Worm (Caenorhabditis elegans) whole organism, young adult: ENCODE measurements around the gene F59E12.17.

Source experiments
- B0019.2 ChIP-seq: fragments of 200-800 bp; sonication (Bioruptor generic); conservative IDR thresholded peaks from 2 replicates; pipeline ENCODE4 v1.3.6; 2022; ENCODE audit warnings: missing genetic modification reagents, missing genetic modification characterization, missing compliant biosample characterization
- C17E4.6 ChIP-seq: fragments of 200-800 bp; sonication (Bioruptor generic); IDR thresholded peaks from 2 replicates; pipeline ENCODE4 v1.3.6; 2022; ENCODE audit warnings: missing genetic modification reagents, missing genetic modification characterization, missing compliant biosample characterization
- F33H1.4 ChIP-seq: fragments of 200-800 bp; sonication (Bioruptor generic); IDR thresholded peaks from 2 replicates; pipeline ENCODE4 v1.3.6; 2022; ENCODE audit warnings: missing genetic modification reagents, missing genetic modification characterization, missing compliant biosample characterization
- F39B2.1 ChIP-seq: fragments of 200-800 bp; sonication (Bioruptor generic); IDR thresholded peaks from 2 replicates; pipeline ENCODE4 v1.3.6; 2022; ENCODE audit warnings: missing genetic modification reagents, missing genetic modification characterization, missing compliant biosample characterization
- K11D2.4 ChIP-seq: fragments of 200-800 bp; sonication (Bioruptor generic); IDR thresholded peaks from 2 replicates; pipeline ENCODE4 v1.3.6; 2022; ENCODE audit warnings: missing genetic modification reagents, missing genetic modification characterization, missing compliant biosample characterization
- K12H6.12 ChIP-seq: fragments of 200-800 bp; sonication (Bioruptor generic); optimal IDR thresholded peaks from 2 replicates; lab custom pipeline; 2018; ENCODE audit warnings: mild to moderate bottlenecking, missing genetic modification characterization, missing compliant biosample characterization
- T26A5.8 ChIP-seq: sonication (generic microtip); optimal IDR thresholded peaks from 2 replicates; lab custom pipeline; 2016; ENCODE audit warnings: missing genetic modification characterization, missing compliant biosample characterization
- Y56A3A.18 ChIP-seq: fragments of 200-800 bp; sonication (Bioruptor generic); IDR thresholded peaks from 2 replicates; pipeline ENCODE4 v1.3.6; 2022; ENCODE audit warnings: missing genetic modification reagents, missing genetic modification characterization, missing compliant biosample characterization
- ama-1 ChIP-seq, 3 experiments: fragments of 150-350 bp in 1 of 3; sonication (generic microtip) in 2 of 3; optimal IDR thresholded peaks; 2 replicates each; lab custom pipeline; 2014 to 2018; ENCODE audit warnings: missing biosample characterization in 2 of 3, missing genetic modification characterization in 2 of 3, missing genetic modification reagents in 2 of 3
- aptf-3 ChIP-seq: fragments of 200-800 bp; sonication (Bioruptor generic); IDR thresholded peaks from 2 replicates; pipeline ENCODE4 v1.3.6; 2022; ENCODE audit warnings: missing genetic modification characterization, missing compliant biosample characterization
- bed-2 ChIP-seq: fragments of 200-800 bp; sonication (Bioruptor generic); IDR thresholded peaks from 2 replicates; pipeline ENCODE4 v1.3.6; 2022; ENCODE audit warnings: missing genetic modification reagents, missing genetic modification characterization, missing compliant biosample characterization
- ccch-3 ChIP-seq: fragments of 200-800 bp; sonication (Bioruptor generic); optimal IDR thresholded peaks from 2 replicates; lab custom pipeline; 2018; ENCODE audit warnings: mild to moderate bottlenecking, missing genetic modification characterization, missing compliant biosample characterization
- ceh-100 ChIP-seq: fragments of 200-800 bp; sonication (Bioruptor generic); IDR thresholded peaks from 2 replicates; pipeline ENCODE4 v1.3.6; 2022; ENCODE audit warnings: missing genetic modification reagents, missing genetic modification characterization, missing compliant biosample characterization
- ceh-40 ChIP-seq: fragments of 200-800 bp; sonication (Bioruptor generic); IDR thresholded peaks from 2 replicates; pipeline ENCODE4 v1.3.6; 2022; ENCODE audit warnings: missing genetic modification characterization, missing compliant biosample characterization
- ceh-91 ChIP-seq: fragments of 200-800 bp; sonication (Bioruptor generic); IDR thresholded peaks from 2 replicates; pipeline ENCODE4 v1.3.6; 2022; ENCODE audit warnings: missing genetic modification reagents, missing genetic modification characterization, missing compliant biosample characterization
- dox-1 ChIP-seq: fragments of 200-800 bp; sonication (Bioruptor generic); IDR thresholded peaks from 2 replicates; pipeline ENCODE4 v1.3.6; 2022; ENCODE audit warnings: missing genetic modification reagents, missing genetic modification characterization, missing compliant biosample characterization
- dpff-1 ChIP-seq: sonication (generic microtip); optimal IDR thresholded peaks from 2 replicates; lab custom pipeline; 2017; ENCODE audit warnings: mild to moderate bottlenecking, missing genetic modification characterization, missing compliant biosample characterization
- egl-44 ChIP-seq: fragments of 200-800 bp; sonication (Bioruptor generic); IDR thresholded peaks from 2 replicates; pipeline ENCODE4 v1.3.6; 2022; ENCODE audit warnings: missing genetic modification reagents, missing genetic modification characterization, missing compliant biosample characterization
- ets-4 ChIP-seq: fragments of 200-800 bp; sonication (Bioruptor generic); optimal IDR thresholded peaks from 2 replicates; lab custom pipeline; 2018; ENCODE audit warnings: mild to moderate bottlenecking, missing genetic modification characterization, missing compliant biosample characterization
- fkh-3 ChIP-seq: sonication (generic microtip); optimal IDR thresholded peaks from 2 replicates; lab custom pipeline; 2016; ENCODE audit warnings: mild to moderate bottlenecking, missing genetic modification characterization, missing compliant biosample characterization
- gei-17 ChIP-seq: fragments of 200-800 bp; sonication (Bioruptor generic); optimal IDR thresholded peaks from 2 replicates; lab custom pipeline; 2018; ENCODE audit warnings: mild to moderate bottlenecking, missing genetic modification characterization, missing compliant biosample characterization
- hmg-1.2 ChIP-seq: fragments of 200-800 bp; sonication (Bioruptor generic); IDR thresholded peaks from 2 replicates; pipeline ENCODE4 v1.3.6; 2022; ENCODE audit warnings: missing genetic modification reagents, missing genetic modification characterization, missing compliant biosample characterization
- hmg-20 ChIP-seq: fragments of 200-800 bp; sonication (Bioruptor generic); IDR thresholded peaks from 2 replicates; pipeline ENCODE4 v1.3.6; 2022; ENCODE audit warnings: missing genetic modification reagents, missing genetic modification characterization, missing compliant biosample characterization
- let-607 ChIP-seq, 2 experiments: fragments of 200-800 bp in 1 of 2; sonication (Bioruptor generic) in 1 of 2; sonication (generic microtip) in 1 of 2; optimal IDR thresholded peaks; 2 replicates each; lab custom pipeline; 2016 to 2018; ENCODE audit warnings: mild to moderate bottlenecking in 2 of 2, missing compliant biosample characterization in 2 of 2, missing genetic modification characterization in 2 of 2, moderate library complexity in 2 of 2, missing genotype in 1 of 2
- lin-40 ChIP-seq: sonication (generic microtip); optimal IDR thresholded peaks from 2 replicates; lab custom pipeline; 2016; ENCODE audit warnings: missing genetic modification characterization, mild to moderate bottlenecking, missing compliant biosample characterization, missing genotype, missing genetic modification reagents
- lir-1 ChIP-seq: fragments of 200-800 bp; sonication (Bioruptor generic); conservative IDR thresholded peaks from 2 replicates; pipeline ENCODE4 v1.3.6; 2022; ENCODE audit warnings: missing genetic modification reagents, missing genetic modification characterization, missing compliant biosample characterization
- madf-10 ChIP-seq: sonication (generic microtip); optimal IDR thresholded peaks from 2 replicates; lab custom pipeline; 2016; ENCODE audit warnings: mild to moderate bottlenecking, missing genetic modification characterization, missing compliant biosample characterization
- madf-8 ChIP-seq: fragments of 200-800 bp; sonication (Bioruptor generic); conservative IDR thresholded peaks from 2 replicates; pipeline ENCODE4 v1.3.6; 2022; ENCODE audit warnings: missing genetic modification reagents, missing genetic modification characterization, missing compliant biosample characterization
- nhr-179 ChIP-seq: sonication (generic microtip); optimal IDR thresholded peaks from 2 replicates; lab custom pipeline; 2016; ENCODE audit warnings: mild to moderate bottlenecking, missing genetic modification characterization, missing compliant biosample characterization
- nhr-80 ChIP-seq: sonication (generic microtip); optimal IDR thresholded peaks from 2 replicates; lab custom pipeline; 2016; ENCODE audit warnings: missing genetic modification characterization, missing compliant biosample characterization
- pbrm-1 ChIP-seq: fragments of 200-800 bp; sonication (Bioruptor generic); IDR thresholded peaks from 2 replicates; pipeline ENCODE4 v1.3.6; 2022; ENCODE audit warnings: missing genetic modification reagents, missing genetic modification characterization, missing compliant biosample characterization
- rec-8 ChIP-seq, 2 experiments: sonication (generic microtip); optimal IDR thresholded peaks; 2 replicates each; lab custom pipeline; 2016; ENCODE audit warnings: mild to moderate bottlenecking in 2 of 2, missing genetic modification characterization in 2 of 2, missing genetic modification reagents in 2 of 2, missing genotype in 2 of 2, missing biosample characterization in 1 of 2, missing compliant biosample characterization in 1 of 2, moderate library complexity in 1 of 2
- rpc-1 ChIP-seq, 2 experiments: fragments of 150-350 bp in 1 of 2; sonication (generic microtip) in 1 of 2; optimal IDR thresholded peaks; 2 replicates each; lab custom pipeline; 2014 to 2018; ENCODE audit warnings: missing biosample characterization in 1 of 2, missing genetic modification characterization in 1 of 2, missing genetic modification reagents in 1 of 2, missing genotype in 1 of 2
- sdz-38 ChIP-seq: sonication (generic microtip); optimal IDR thresholded peaks from 2 replicates; lab custom pipeline; 2016; ENCODE audit warnings: missing genotype, missing genetic modification characterization, missing compliant biosample characterization
- sea-2 ChIP-seq: fragments of 200-800 bp; sonication (Bioruptor generic); IDR thresholded peaks from 2 replicates; pipeline ENCODE4 v1.3.6; 2022; ENCODE audit warnings: missing genetic modification characterization, missing compliant biosample characterization
- snpc-1.3 ChIP-seq: sonication (generic microtip); optimal IDR thresholded peaks from 2 replicates; lab custom pipeline; 2017; ENCODE audit warnings: missing genetic modification characterization, mild to moderate bottlenecking, missing compliant biosample characterization, antibody characterized with exemption, moderate library complexity, missing genotype, missing genetic modification reagents; ENCODE audit not compliant: insufficient read depth
- snpc-4 ChIP-seq, 5 experiments: fragments of 150-350 bp in 1 of 5; sonication (generic microtip) in 4 of 5; optimal IDR thresholded peaks; 2 replicates each; lab custom pipeline; 2014 to 2018; ENCODE audit warnings: missing genetic modification characterization in 5 of 5, missing biosample characterization in 3 of 5, antibody characterized with exemption in 2 of 5, mild to moderate bottlenecking in 2 of 5, missing compliant biosample characterization in 2 of 5, missing genotype in 2 of 5, moderate library complexity in 2 of 5, missing genetic modification reagents in 1 of 5
- sptf-2 ChIP-seq: fragments of 200-800 bp; sonication (Bioruptor generic); optimal IDR thresholded peaks from 2 replicates; lab custom pipeline; 2018; ENCODE audit warnings: mild to moderate bottlenecking, missing genetic modification characterization, missing compliant biosample characterization
- unc-130 ChIP-seq: sonication (generic microtip); optimal IDR thresholded peaks from 2 replicates; lab custom pipeline; 2016; ENCODE audit warnings: missing genetic modification reagents, missing genetic modification characterization, missing compliant biosample characterization
- xnd-1 ChIP-seq: sonication (generic microtip); optimal IDR thresholded peaks from 2 replicates; lab custom pipeline; 2016; ENCODE audit warnings: missing genotype, missing genetic modification reagents, missing genetic modification characterization, missing compliant biosample characterization
- ztf-18 ChIP-seq: sonication (generic microtip); optimal IDR thresholded peaks from 2 replicates; lab custom pipeline; 2016; ENCODE audit warnings: missing genotype, mild to moderate bottlenecking, missing genetic modification characterization, missing compliant biosample characterization

Gene F59E12.17

DNA sequence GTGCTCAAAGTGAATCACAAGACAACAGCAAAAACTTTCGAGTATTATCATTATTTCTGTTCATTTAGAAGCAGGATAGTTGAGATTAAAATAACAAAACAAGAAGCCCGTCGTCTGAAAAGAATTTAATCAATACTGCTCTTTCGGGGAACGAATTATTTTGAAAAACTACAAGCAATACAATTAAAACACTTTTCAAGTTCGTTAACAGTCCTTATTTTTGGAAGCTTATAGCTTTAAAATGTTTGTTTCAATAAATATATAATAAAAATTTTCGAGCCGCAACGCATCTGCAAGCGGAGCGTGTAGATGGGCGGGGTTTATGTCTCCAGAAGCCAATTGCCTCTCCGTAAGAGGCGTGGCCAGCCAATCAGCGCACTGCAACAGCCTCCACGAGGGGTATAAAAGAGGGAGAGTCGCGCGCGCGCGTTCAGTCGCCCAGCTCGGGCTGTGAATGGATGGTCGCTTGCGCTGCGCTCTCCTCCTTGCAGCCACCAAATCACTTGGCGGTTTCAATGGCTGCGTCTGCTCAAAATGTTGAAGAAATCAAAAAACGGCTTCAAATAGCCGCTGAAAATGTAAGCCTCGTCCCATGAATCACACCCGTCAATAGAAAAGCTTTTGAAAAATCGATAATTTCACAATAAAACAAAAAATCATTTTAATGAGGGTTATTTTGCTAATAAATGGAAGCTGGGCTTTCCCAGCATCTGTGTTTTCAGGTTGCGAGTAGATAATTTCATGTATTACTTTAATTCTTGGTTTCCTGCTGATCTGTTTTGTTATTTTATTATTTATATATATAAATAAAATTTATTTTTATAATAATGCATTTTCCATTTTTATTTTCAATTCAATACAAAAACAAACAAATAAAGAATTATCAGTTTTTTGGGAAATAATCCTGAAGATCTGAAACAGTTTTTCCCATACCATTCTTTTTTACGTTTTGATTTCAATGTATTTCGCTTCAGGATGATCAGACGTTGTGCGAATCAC is 11.8 kb upstream of the F59E12.17 start, which contains the start of the genes ift-43 and mdt-26 (continued):
- TF ChIP-seq unc-130 (GFP tag; lab: Kevin White, UChicago) (no peak), ceh-100 (GFP tag; lab: Robert Waterston, UW) (peak; percentile 80), fkh-3 (tag; lab: Kevin White, UChicago) (no peak), rpc-1 (optimal IDR thresholded peaks at IDR 0.05; lab: Kevin White, UChicago) (peak; percentile 6), rpc-1 (tag; optimal IDR thresholded peaks at IDR 0.05; lab: Kevin White, UChicago) (no peak), hmg-20 (GFP tag; lab: Robert Waterston, UW) (peak; percentile 10; the same call in 1 of the 2 replicates), ztf-18 (peak; percentile 25), ccch-3 (GFP tag; lab: Kevin White, UChicago) (peak; percentile 32), rec-8 (tag; optimal IDR thresholded peaks at IDR 0.05; lab: Kevin White, UChicago) (peak; percentile 11 to 40), let-607 (tag; optimal IDR thresholded peaks at IDR 0.05; lab: Kevin White, UChicago) (no peak), lir-1 (GFP tag; lab: Robert Waterston, UW) (peak; percentile 48; the same call in 1 of the 2 replicates), pbrm-1 (GFP tag; lab: Robert Waterston, UW) (peak; percentile 83), nhr-80 (no peak), T26A5.8 (no peak), gei-17 (GFP tag; lab: Kevin White, UChicago) (peak; percentile 56), ceh-40 (GFP tag; lab: Robert Waterston, UW) (peak; percentile 83; the same call in 1 of the 2 replicates), nhr-179 (tag; lab: Kevin White, UChicago) (no peak), egl-44 (GFP tag; lab: Robert Waterston, UW) (peak; percentile 81), F33H1.4 (GFP tag; lab: Robert Waterston, UW) (0 out of 2 replicates have a peak, but pooled peaks have one; percentile 43), bed-2 (GFP tag; lab: Robert Waterston, UW) (peak; percentile 55; the same call in 1 of the 2 replicates), dox-1 (GFP tag; lab: Robert Waterston, UW) (peak; percentile 87), snpc-4 (GFP tag; optimal IDR thresholded peaks at IDR 0.05; lab: Kevin White, UChicago) (peak; percentile 59), snpc-4 (tag; optimal IDR thresholded peaks at IDR 0.05; lab: Kevin White, UChicago) (peak in 2 of 4 experiments; percentile 31 to 49), xnd-1 (no peak), snpc-1.3 (tag; lab: Kevin White, UChicago) (peak; percentile 53), lin-40 (tag; lab: Kevin White, UChicago) (peak; percentile 87), K11D2.4 (GFP tag; lab: Robert Waterston, UW) (peak; percentile 91), madf-8 (GFP tag; lab: Robert Waterston, UW) (peak; percentile 10), sdz-38 (tag; lab: Kevin White, UChicago) (peak; percentile 16), K12H6.12 (tag; lab: Kevin White, UChicago) (no peak), B0019.2 (GFP tag; lab: Robert Waterston, UW) (no peak), ceh-91 (GFP tag; lab: Robert Waterston, UW) (0 out of 2 replicates have a peak, but pooled peaks have one; percentile 13), aptf-3 (no peak), sptf-2 (GFP tag; lab: Kevin White, UChicago) (peak; percentile 98), ama-1 (optimal IDR thresholded peaks at IDR 0.05; lab: Kevin White, UChicago) (peak; percentile 99), ama-1 (GFP tag; optimal IDR thresholded peaks at IDR 0.05; lab: Kevin White, UChicago) (peak in 1 of 2 experiments; percentile 61), ets-4 (GFP tag; lab: Kevin White, UChicago) (peak; percentile 49), madf-10 (tag; lab: Kevin White, UChicago) (peak; percentile 79), sea-2 (0 out of 2 replicates have a peak, but pooled peaks have one; percentile 65), Y56A3A.18 (no peak), dpff-1 (no peak), hmg-1.2 (GFP tag; lab: Robert Waterston, UW) (peak; percentile 56), F39B2.1 (GFP tag; lab: Robert Waterston, UW) (no peak), C17E4.6 (GFP tag; lab: Robert Waterston, UW) (peak; percentile 53; the same call in 1 of the 2 replicates)
